Worm (Caenorhabditis elegans): ENCODE results near the gene C04E7.5.

The C04E7.5 gene

DNA sequence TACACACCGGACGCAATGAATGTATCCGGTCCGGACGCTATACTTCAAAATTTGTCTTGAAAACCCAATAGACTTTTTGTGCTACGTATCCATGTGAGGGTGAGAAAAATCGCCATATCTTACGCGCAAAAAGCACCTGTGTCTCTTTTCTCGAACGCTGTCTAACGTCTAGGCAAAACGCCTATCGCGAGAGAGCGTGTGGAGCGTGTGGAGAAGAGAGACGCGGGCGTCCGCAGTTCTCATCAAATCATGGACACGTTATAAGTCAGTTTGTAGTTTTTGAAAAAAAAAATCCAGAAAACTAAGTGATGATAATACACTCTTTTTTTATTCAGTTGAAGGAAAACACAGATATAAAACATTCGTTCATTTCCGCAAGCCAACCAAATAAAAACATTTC, 20.4 kb downstream of the C04E7.5 start (continued):
- TF ChIP-seq hsf-1 (GFP tag; IDR thresholded peaks at IDR 0.05) (no peak), hmg-1.2 (GFP tag; IDR thresholded peaks at IDR 0.05) (peak; percentile 53; the same call in 1 of the 2 replicates), F22D6.2 (tag; optimal IDR thresholded peaks at IDR 0.05) (no peak)

DNA sequence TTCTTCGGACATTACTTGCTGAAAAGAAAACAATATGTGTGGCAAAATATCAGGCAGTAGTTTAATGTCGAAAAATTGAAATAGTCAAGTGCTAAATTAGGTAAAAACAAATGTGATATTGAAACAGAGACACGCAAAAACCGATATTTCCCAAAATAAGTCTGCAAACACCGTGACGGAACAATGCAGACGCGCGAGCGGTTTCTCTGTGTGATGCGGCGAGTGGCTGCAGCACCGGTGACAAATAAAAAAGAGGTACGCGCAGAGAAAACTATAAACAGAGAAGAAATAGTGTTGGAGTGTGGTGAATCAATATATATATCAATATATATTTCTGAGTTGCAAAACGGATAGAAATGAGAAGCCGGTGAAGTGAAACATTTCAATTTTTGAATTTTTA, 22.1 kb downstream of the C04E7.5 start, which contains the start of gene ife-2:
TSS of gene ife-2 (minus strand) at position 18 of the 400 bp plus-strand sequence.
- TF ChIP-seq atf-7 (tag; optimal IDR thresholded peaks at IDR 0.05) (no peak), ets-4 (GFP tag; optimal IDR thresholded peaks at IDR 0.05) (no peak), mcd-1 (GFP tag; IDR thresholded peaks at IDR 0.05) (peak; percentile 47; the same call in 1 of the 2 replicates), nfyb-1 (GFP tag; IDR thresholded peaks at IDR 0.05) (0 out of 2 replicates have a peak, but pooled peaks have one; percentile 61), nhr-80 (tag; optimal IDR thresholded peaks at IDR 0.05) (peak; percentile 43), him-1 (tag; optimal IDR thresholded peaks at IDR 0.05) (no peak), dpl-1 (GFP tag; optimal IDR thresholded peaks at IDR 0.05) (no peak), lsy-27 (tag; optimal IDR thresholded peaks at IDR 0.05; ENCODE audit: borderline replicate concordance, insufficient read depth) (no peak), rcor-1 (GFP tag; IDR thresholded peaks at IDR 0.05) (peak; percentile 37; the same call in 1 of the 2 replicates), ceh-27 (GFP tag; optimal IDR thresholded peaks at IDR 0.05) (no peak), let-607 (tag; optimal IDR thresholded peaks at IDR 0.05) (peak; percentile 53 to 74), lin-40 (tag; optimal IDR thresholded peaks at IDR 0.05) (peak; percentile 72), lin-35 (GFP tag; optimal IDR thresholded peaks at IDR 0.05) (peak in 1 of 3 experiments; percentile 48), hlh-26 (GFP tag; conservative IDR thresholded peaks at IDR 0.05) (no peak), snpc-4 (GFP tag; optimal IDR thresholded peaks at IDR 0.05) (no peak), snpc-4 (tag; optimal IDR thresholded peaks at IDR 0.05) (peak in 2 of 4 experiments; percentile 20 to 55), K12H6.12 (tag; optimal IDR thresholded peaks at IDR 0.05) (peak; percentile 14), ZK185.1 (tag; optimal IDR thresholded peaks at IDR 0.05; ENCODE audit: poor library complexity, severe bottlenecking) (peak; percentile 75), dox-1 (GFP tag; IDR thresholded peaks at IDR 0.05) (peak; percentile 50; the same call in 1 of the 2 replicates), nhr-120 (GFP tag; IDR thresholded peaks at IDR 0.05) (no peak), F23B12.7 (tag; optimal IDR thresholded peaks at IDR 0.05; ENCODE audit: insufficient read depth) (peak; percentile 11), hmg-1.2 (GFP tag; IDR thresholded peaks at IDR 0.05) (0 out of 2 replicates have a peak, but pooled peaks have one; percentile 15)

DNA sequence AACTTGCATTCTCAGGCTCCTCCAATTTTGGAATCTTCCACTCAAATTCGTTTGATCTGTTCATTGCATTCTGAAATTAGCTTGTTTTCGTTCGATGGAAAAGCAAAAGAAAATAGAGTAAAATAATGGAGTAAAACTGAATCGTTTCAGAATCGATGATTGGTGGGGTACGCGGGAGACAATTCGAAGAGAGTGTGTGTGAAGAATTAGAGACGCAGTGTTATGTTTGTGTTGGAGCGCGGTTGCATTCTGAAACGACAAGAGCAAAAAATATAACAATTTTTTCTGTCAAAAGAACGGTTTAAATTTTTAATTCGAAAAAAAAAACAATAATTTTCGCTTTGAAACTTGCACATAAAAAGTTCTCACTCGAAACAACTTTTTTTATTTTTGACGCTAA, 28.1 kb downstream of the C04E7.5 start, which contains the start of gene ceh-93:
TSS of gene ceh-93 (minus strand) at position 70 of the 400 bp plus-strand sequence.
- TF ChIP-seq mcd-1 (GFP tag; IDR thresholded peaks at IDR 0.05), result peak; percentile 50
- no peak for TF ChIP-seq F55B11.4 (tag; optimal IDR thresholded peaks at IDR 0.05; ENCODE audit: borderline replicate concordance, insufficient read depth)
- no peak for TF ChIP-seq dpl-1 (GFP tag; optimal IDR thresholded peaks at IDR 0.05)
- TF ChIP-seq ceh-40 (GFP tag; IDR thresholded peaks at IDR 0.05), result no peak

DNA sequence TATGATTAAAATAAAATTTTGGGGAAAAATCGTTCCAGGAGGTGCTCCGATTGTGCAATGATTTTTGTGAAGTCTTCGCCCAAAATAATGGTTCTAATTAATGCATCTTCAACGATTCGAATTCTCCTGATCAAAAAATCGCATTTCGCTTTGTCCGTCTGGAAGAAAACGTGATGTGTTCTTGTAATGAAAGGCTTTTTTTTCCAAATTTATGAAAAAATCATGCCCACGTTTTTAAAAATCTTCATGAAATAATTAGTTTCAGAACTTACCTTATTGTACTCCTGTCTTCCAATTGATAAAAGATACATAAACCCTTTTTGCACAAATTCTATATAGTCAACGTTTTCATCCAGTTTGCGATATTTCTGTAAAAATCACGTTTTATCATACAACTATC, 29.0 kb downstream of the C04E7.5 start:
- TF ChIP-seq sptf-2 (GFP tag; optimal IDR thresholded peaks at IDR 0.05) (no peak), nhr-120 (GFP tag; IDR thresholded peaks at IDR 0.05) (no peak), ztf-6 (GFP tag; IDR thresholded peaks at IDR 0.05) (no peak), cebp-1 (GFP tag; IDR thresholded peaks at IDR 0.05) (no peak), cebp-1 (tag; optimal IDR thresholded peaks at IDR 0.05) (no peak), F33H1.4 (GFP tag; IDR thresholded peaks at IDR 0.05) (no peak), athp-1 (tag; optimal IDR thresholded peaks at IDR 0.05) (no peak), atf-7 (tag; optimal IDR thresholded peaks at IDR 0.05) (no peak), Y67H2A.10 (GFP tag; conservative IDR thresholded peaks at IDR 0.05) (no peak), pha-4 (tag; optimal IDR thresholded peaks at IDR 0.05) (no peak), mes-4 (tag; optimal IDR thresholded peaks at IDR 0.05) (no peak)

Measured in whole organism, young adult.